Worm (Caenorhabditis elegans) whole organism, early embryonic: ENCODE results near the gene T27A1.2.

Experiments used
- B0310.2 ChIP-seq: sonication (generic microtip); optimal IDR thresholded peaks from 2 replicates; lab custom pipeline; 2016; ENCODE audit warnings: mild to moderate bottlenecking, missing genetic modification characterization, missing compliant biosample characterization
- F13C5.2 ChIP-seq: sonication (generic microtip); optimal IDR thresholded peaks from 2 replicates; lab custom pipeline; 2017; ENCODE audit warnings: mild to moderate bottlenecking, missing genetic modification characterization, inconsistent platforms, missing compliant biosample characterization
- aly-1 ChIP-seq: sonication (generic microtip); optimal IDR thresholded peaks from 2 replicates; lab custom pipeline; 2016; ENCODE audit warnings: missing genetic modification characterization, missing compliant biosample characterization
- ceh-13 ChIP-seq: fragments of 200-800 bp; sonication (Bioruptor generic); optimal IDR thresholded peaks from 2 replicates; lab custom pipeline; 2018; ENCODE audit warnings: mild to moderate bottlenecking, missing genetic modification characterization, missing compliant biosample characterization
- ets-7 ChIP-seq: sonication (generic microtip); optimal IDR thresholded peaks from 2 replicates; lab custom pipeline; 2016; ENCODE audit warnings: missing genotype, missing genetic modification characterization, missing compliant biosample characterization
- flt-1 ChIP-seq: fragments of 200-800 bp; sonication (Bioruptor generic); IDR thresholded peaks from 2 replicates; pipeline ENCODE4 v1.3.6; 2022; ENCODE audit warnings: missing genetic modification characterization, missing compliant biosample characterization
- hmbx-1 ChIP-seq: sonication (generic microtip); optimal IDR thresholded peaks from 2 replicates; lab custom pipeline; 2016; ENCODE audit warnings: mild to moderate bottlenecking, missing genetic modification characterization, missing compliant biosample characterization
- hmg-4 ChIP-seq: fragments of 200-800 bp; sonication (Bioruptor generic); optimal IDR thresholded peaks from 2 replicates; lab custom pipeline; 2018; ENCODE audit warnings: mild to moderate bottlenecking, missing genetic modification characterization, missing compliant biosample characterization
- hnd-1 ChIP-seq: sonication (generic microtip); optimal IDR thresholded peaks from 2 replicates; lab custom pipeline; 2016; ENCODE audit warnings: missing genetic modification characterization, missing compliant biosample characterization
- pes-1 ChIP-seq: fragments of 200-800 bp; sonication (Bioruptor generic); IDR thresholded peaks from 2 replicates; pipeline ENCODE4 v1.3.6; 2022; ENCODE audit warnings: missing genetic modification reagents, missing genetic modification characterization, missing compliant biosample characterization
- scrt-1 ChIP-seq: fragments of 200-800 bp; sonication (Bioruptor generic); IDR thresholded peaks from 2 replicates; pipeline ENCODE4 v1.3.6; 2022; ENCODE audit warnings: missing genetic modification characterization, missing compliant biosample characterization
- sea-1 ChIP-seq: fragments of 200-800 bp; sonication (Bioruptor generic); conservative IDR thresholded peaks from 2 replicates; pipeline ENCODE4 v1.3.6; 2022; ENCODE audit warnings: missing genetic modification characterization, missing compliant biosample characterization
- tbx-11 ChIP-seq: fragments of 200-800 bp; sonication (Bioruptor generic); IDR thresholded peaks from 2 replicates; pipeline ENCODE4 v1.3.6; 2022; ENCODE audit warnings: missing genetic modification characterization, missing compliant biosample characterization

T27A1.2 gene

ce11 chrII:508603-509002 is 28.1 kb downstream of the T27A1.2 start:
- no peak for TF ChIP-seq tbx-11
- TF ChIP-seq hmbx-1 (tag; lab: Kevin White, UChicago) = no peak
- no peak for TF ChIP-seq pes-1 (GFP tag; lab: Robert Waterston, UW)
- TF ChIP-seq B0310.2 (tag; lab: Kevin White, UChicago) = no peak
- no peak for TF ChIP-seq flt-1
- TF ChIP-seq ets-7 (tag; lab: Kevin White, UChicago) = no peak
- no peak for TF ChIP-seq hmg-4 (GFP tag; lab: Kevin White, UChicago)
- no peak for TF ChIP-seq ceh-13 (GFP tag; lab: Kevin White, UChicago)
- TF ChIP-seq aly-1 (tag; lab: Kevin White, UChicago) = no peak
- TF ChIP-seq scrt-1 = no peak
- no peak for TF ChIP-seq F13C5.2 (tag; lab: Kevin White, UChicago)
- no peak for TF ChIP-seq sea-1

ce11 chrII:506069-506468 is 30.6 kb downstream of the T27A1.2 start:
- TF ChIP-seq ets-7 (tag; lab: Kevin White, UChicago) (no peak), F13C5.2 (tag; lab: Kevin White, UChicago) (peak; percentile 57)

DNA sequence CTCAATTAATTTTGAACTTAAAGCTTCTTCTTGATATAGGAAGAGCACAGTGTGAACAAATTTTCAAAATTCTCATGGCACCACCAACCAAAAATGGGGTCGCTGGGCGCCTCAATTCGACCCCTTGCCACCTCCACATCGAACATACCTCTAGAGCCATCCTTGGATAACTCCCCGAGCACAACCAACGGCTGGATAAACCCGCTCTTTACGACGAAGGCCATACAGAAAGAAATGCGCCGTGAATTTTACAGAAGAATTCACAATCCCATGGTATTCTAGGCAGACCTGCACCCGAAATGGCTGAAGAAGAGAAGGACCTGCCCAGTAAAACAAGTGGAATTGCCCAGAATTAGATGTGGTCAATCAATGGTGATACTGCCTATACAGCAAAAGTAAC is 34.0 kb downstream of the T27A1.2 start:
- TF ChIP-seq B0310.2 (tag; lab: Kevin White, UChicago) (no peak), hnd-1 (no peak)

DNA sequence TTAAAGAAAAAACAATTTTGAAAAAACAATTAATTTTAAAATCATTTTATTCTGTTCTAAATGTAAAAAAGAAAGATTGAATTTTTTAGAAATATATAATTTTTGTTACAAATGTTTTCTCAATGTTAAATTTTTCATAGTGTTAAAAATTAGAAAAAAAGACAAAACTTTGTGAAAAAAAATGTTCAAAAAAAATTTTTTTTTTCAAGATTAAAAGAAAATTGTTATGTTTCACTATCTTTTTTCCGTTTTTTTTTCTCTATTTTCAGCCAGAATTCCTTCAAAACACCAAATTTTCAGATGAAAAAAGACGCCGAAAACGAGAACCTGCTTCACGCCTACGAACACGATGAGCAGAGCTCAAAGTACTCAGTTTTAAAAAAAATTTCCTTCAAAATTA is 41.6 kb downstream of the T27A1.2 start, which contains the start of gene sms-5:
Gene sms-5 (plus strand): TSS at position 301 of the 400 bp plus-strand sequence.
- TF ChIP-seq F13C5.2 (tag; lab: Kevin White, UChicago) = no peak
- no peak for TF ChIP-seq ets-7 (tag; lab: Kevin White, UChicago)
- TF ChIP-seq sea-1 = no peak
- no peak for TF ChIP-seq pes-1 (GFP tag; lab: Robert Waterston, UW)

- TF ChIP-seq scrt-1 (no peak), F13C5.2 (tag; lab: Kevin White, UChicago) (no peak), aly-1 (tag; lab: Kevin White, UChicago) (no peak)
These were observed 52.3 kb downstream of the T27A1.2 start, which contains the start of the genes gldi-1 and prp-21 for ce11 chrII:484328-484916. gldi-1 (minus strand) TSS chrII:484378. prp-21 (plus strand) TSS chrII:484866.
